Worm (Caenorhabditis elegans) whole organism, L4 larva: Measurements from ENCODE around the gene C16C8.20.

Experiments used
- F26F4.8 ChIP-seq: fragments of 200-800 bp; sonication (Bioruptor generic); conservative IDR thresholded peaks from 2 replicates; pipeline ENCODE4 v1.3.6; 2022; ENCODE audit warnings: missing genetic modification characterization, missing compliant biosample characterization
- T20F7.1 ChIP-seq: fragments of 200-800 bp; sonication (Bioruptor generic); optimal IDR thresholded peaks from 2 replicates; lab custom pipeline; 2018; ENCODE audit warnings: mild to moderate bottlenecking, missing genetic modification characterization, missing compliant biosample characterization
- aha-1 ChIP-seq: fragments of 150-350 bp; peaks from one replicate; lab custom pipeline; 2014; ENCODE audit warnings: missing biosample characterization, missing genetic modification characterization
- ama-1 ChIP-seq: fragments of 150-350 bp; optimal IDR thresholded peaks from 2 replicates; lab custom pipeline; 2014; ENCODE audit warnings: inconsistent platforms, mixed read lengths
- hmg-1.1 ChIP-seq: fragments of 200-800 bp; sonication (Bioruptor generic); IDR thresholded peaks from 2 replicates; pipeline ENCODE4 v1.3.6; 2022; ENCODE audit warnings: missing genetic modification reagents, missing genetic modification characterization, missing compliant biosample characterization
- lin-29 ChIP-seq: fragments of 200-800 bp; sonication (Bioruptor generic); IDR thresholded peaks from 2 replicates; pipeline ENCODE4 v1.3.6; 2022; ENCODE audit warnings: missing genetic modification reagents, missing genetic modification characterization, missing compliant biosample characterization
- lin-39 ChIP-seq: fragments of 150-350 bp; optimal IDR thresholded peaks from 2 replicates; lab custom pipeline; 2014; ENCODE audit warnings: missing biosample characterization, missing genetic modification reagents, missing genetic modification characterization
- mes-2 ChIP-seq: sonication (generic microtip); optimal IDR thresholded peaks from 2 replicates; lab custom pipeline; 2016; ENCODE audit warnings: missing genotype, mild to moderate bottlenecking, missing genetic modification characterization, missing compliant biosample characterization; ENCODE audit not compliant: poor library complexity, severe bottlenecking
- nhr-6 ChIP-seq: fragments of 150-350 bp; optimal IDR thresholded peaks from 2 replicates; lab custom pipeline; 2014; ENCODE audit warnings: missing biosample characterization, missing genetic modification characterization
- nhr-76 ChIP-seq: fragments of 150-350 bp; optimal IDR thresholded peaks from 2 replicates; lab custom pipeline; 2014; ENCODE audit warnings: missing biosample characterization, missing genetic modification characterization
- pqm-1 ChIP-seq: sonication (generic microtip); optimal IDR thresholded peaks from 2 replicates; lab custom pipeline; 2017; ENCODE audit warnings: missing biosample characterization, missing genetic modification characterization
- snpc-4 ChIP-seq: fragments of 150-350 bp; optimal IDR thresholded peaks from 2 replicates; lab custom pipeline; 2014; ENCODE audit warnings: missing biosample characterization, missing genetic modification characterization
- zip-2 ChIP-seq: fragments of 150-350 bp; optimal IDR thresholded peaks from 2 replicates; lab custom pipeline; 2014; ENCODE audit warnings: missing biosample characterization, missing genetic modification characterization
- ztf-11 ChIP-seq: fragments of 150-350 bp; optimal IDR thresholded peaks from 2 replicates; lab custom pipeline; 2014; ENCODE audit warnings: missing biosample characterization, missing genetic modification characterization

DNA sequence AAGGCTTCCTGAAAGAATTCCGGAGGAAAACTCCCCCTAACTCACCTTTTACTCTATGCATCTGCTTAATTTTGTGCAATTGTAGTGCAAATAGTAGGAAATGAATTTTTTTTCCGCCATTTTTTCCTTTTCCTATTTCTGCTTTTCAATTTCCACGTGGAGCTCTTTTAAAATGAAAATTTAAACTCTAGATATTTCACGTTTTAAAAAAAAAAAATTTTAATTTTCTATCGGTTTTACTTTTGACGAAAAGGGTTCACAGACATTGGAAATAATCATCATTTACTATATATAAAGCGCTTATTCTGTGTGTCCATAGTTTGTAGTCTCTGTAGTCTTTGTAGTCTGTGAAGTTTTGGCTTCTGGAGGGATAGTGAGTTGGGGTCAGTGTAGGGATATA, 34.8 kb downstream of the C16C8.20 start, which contains the start of gene Y49F6B.8:
- TF ChIP-seq F26F4.8, result no peak
- TF ChIP-seq ama-1 (lab: Kevin White, UChicago), result no peak
- TF ChIP-seq lin-39 (tag; lab: Kevin White, UChicago), result no peak
- TF ChIP-seq nhr-6 (tag; lab: Kevin White, UChicago), result no peak
- TF ChIP-seq lin-29 (GFP tag; lab: Robert Waterston, UW), result no peak
- TF ChIP-seq snpc-4 (tag; lab: Kevin White, UChicago), result no peak
- no peak for TF ChIP-seq zip-2 (tag; lab: Kevin White, UChicago)
- TF ChIP-seq T20F7.1 (GFP tag; lab: Kevin White, UChicago), result no peak
- no peak for TF ChIP-seq nhr-76
- TF ChIP-seq aha-1, result no peak
- no peak for TF ChIP-seq hmg-1.1 (GFP tag; lab: Robert Waterston, UW)
- no peak for TF ChIP-seq ztf-11 (tag; lab: Kevin White, UChicago)
- no peak for TF ChIP-seq mes-2
- no peak for TF ChIP-seq pqm-1 (tag; lab: Kevin White, UChicago)
